Worm (Caenorhabditis elegans) whole organism, L4/young adult: Measurements from ENCODE around the gene gcy-14.

Source experiments
- W03F9.2 ChIP-seq: fragments of 150-350 bp; optimal IDR thresholded peaks from 2 replicates; lab custom pipeline; 2014; ENCODE audit warnings: missing biosample characterization, missing genetic modification characterization
- dao-5 ChIP-seq: sonication (generic microtip); optimal IDR thresholded peaks from 2 replicates; lab custom pipeline; 2016; ENCODE audit warnings: missing genotype, missing genetic modification characterization, moderate library complexity, missing compliant biosample characterization
- him-1 ChIP-seq: sonication (generic microtip); optimal IDR thresholded peaks from 2 replicates; lab custom pipeline; 2016; ENCODE audit warnings: missing genotype, missing genetic modification reagents, missing genetic modification characterization, missing compliant biosample characterization

DNA sequence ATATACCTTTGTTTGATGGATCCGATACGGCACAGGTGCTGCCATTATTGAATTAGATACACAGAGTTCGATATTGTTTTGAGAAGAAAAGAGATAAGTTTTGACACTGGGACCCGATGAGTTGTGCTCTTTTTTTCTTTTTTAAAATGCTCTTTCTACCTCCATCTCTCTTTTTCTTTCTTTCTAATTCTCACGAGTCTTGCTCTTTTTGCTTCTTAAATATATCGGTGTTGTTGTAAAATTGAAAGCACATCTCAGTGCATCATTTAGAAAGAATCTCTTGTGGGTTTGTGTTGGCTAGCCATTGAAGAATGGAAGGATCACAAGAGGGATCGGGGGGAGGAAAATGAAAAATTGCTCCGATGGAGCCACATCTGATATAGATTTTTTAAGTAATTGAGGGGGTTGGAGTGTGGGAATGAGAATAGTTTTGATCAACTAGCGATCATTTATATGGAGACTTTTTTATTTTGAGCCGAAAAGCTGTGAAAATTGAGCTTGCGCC lies 41.3 kb upstream of the gcy-14 start, which contains the start of gene H12D21.9:
- TF ChIP-seq dao-5: no peak
- no peak for TF ChIP-seq him-1 (tag; lab: Kevin White, UChicago)
- TF ChIP-seq W03F9.2 (tag; lab: Kevin White, UChicago): no peak
